Worm (Caenorhabditis elegans) whole organism, young adult: ENCODE results near the gene F25B5.3.

Experiments used
- B0035.1 ChIP-seq: sonication (generic microtip); optimal IDR thresholded peaks from 2 replicates; lab custom pipeline; 2016; ENCODE audit warnings: missing genetic modification characterization, mild to moderate bottlenecking, missing compliant biosample characterization, missing genotype, missing genetic modification reagents
- B0336.3 ChIP-seq: fragments of 200-800 bp; sonication (Bioruptor generic); IDR thresholded peaks from 2 replicates; pipeline ENCODE4 v1.3.6; 2022; ENCODE audit warnings: missing genetic modification characterization, missing compliant biosample characterization
- D2030.7 ChIP-seq: fragments of 200-800 bp; sonication (Bioruptor generic); IDR thresholded peaks from 2 replicates; pipeline ENCODE4 v1.3.6; 2022; ENCODE audit warnings: missing genetic modification reagents, missing genetic modification characterization, missing compliant biosample characterization
- F39B2.1 ChIP-seq: fragments of 200-800 bp; sonication (Bioruptor generic); IDR thresholded peaks from 2 replicates; pipeline ENCODE4 v1.3.6; 2022; ENCODE audit warnings: missing genetic modification reagents, missing genetic modification characterization, missing compliant biosample characterization
- F52B5.7 ChIP-seq: sonication (generic microtip); optimal IDR thresholded peaks from 2 replicates; lab custom pipeline; 2016; ENCODE audit warnings: mild to moderate bottlenecking, missing genetic modification characterization, missing compliant biosample characterization
- K12H6.12 ChIP-seq: fragments of 200-800 bp; sonication (Bioruptor generic); optimal IDR thresholded peaks from 2 replicates; lab custom pipeline; 2018; ENCODE audit warnings: mild to moderate bottlenecking, missing genetic modification characterization, missing compliant biosample characterization
- T07F8.4 ChIP-seq: sonication (generic microtip); optimal IDR thresholded peaks from 2 replicates; lab custom pipeline; 2016; ENCODE audit warnings: mild to moderate bottlenecking, missing genetic modification characterization, moderate library complexity, missing compliant biosample characterization
- Y53G8AR.9 ChIP-seq: fragments of 200-800 bp; sonication (Bioruptor generic); conservative IDR thresholded peaks from 2 replicates; pipeline ENCODE4 v1.3.6; 2022; ENCODE audit warnings: missing genetic modification reagents, missing genetic modification characterization, missing compliant biosample characterization
- Y56A3A.18 ChIP-seq: fragments of 200-800 bp; sonication (Bioruptor generic); IDR thresholded peaks from 2 replicates; pipeline ENCODE4 v1.3.6; 2022; ENCODE audit warnings: missing genetic modification reagents, missing genetic modification characterization, missing compliant biosample characterization
- Y67H2A.10 ChIP-seq: fragments of 200-800 bp; sonication (Bioruptor generic); conservative IDR thresholded peaks from 2 replicates; pipeline ENCODE4 v1.3.6; 2022; ENCODE audit warnings: missing genetic modification reagents, missing genetic modification characterization, missing compliant biosample characterization
- ZK185.1 ChIP-seq: sonication (generic microtip); optimal IDR thresholded peaks from 2 replicates; lab custom pipeline; 2016; ENCODE audit warnings: mild to moderate bottlenecking, missing genetic modification characterization, missing compliant biosample characterization; ENCODE audit not compliant: poor library complexity, severe bottlenecking
- ama-1 ChIP-seq, 3 experiments: fragments of 150-350 bp in 1 of 3; sonication (generic microtip) in 2 of 3; optimal IDR thresholded peaks; 2 replicates each; lab custom pipeline; 2014 to 2018; ENCODE audit warnings: missing biosample characterization in 2 of 3, missing genetic modification characterization in 2 of 3, missing genetic modification reagents in 2 of 3
- aptf-2 ChIP-seq: fragments of 200-800 bp; sonication (Bioruptor generic); conservative IDR thresholded peaks from 2 replicates; pipeline ENCODE4 v1.3.6; 2022; ENCODE audit warnings: missing genetic modification reagents, missing genetic modification characterization, missing compliant biosample characterization
- atf-7 ChIP-seq: sonication (generic microtip); optimal IDR thresholded peaks from 2 replicates; lab custom pipeline; 2017; ENCODE audit warnings: mild to moderate bottlenecking, missing genetic modification characterization, missing compliant biosample characterization
- athp-1 ChIP-seq: sonication (generic microtip); optimal IDR thresholded peaks from 2 replicates; lab custom pipeline; 2017; ENCODE audit warnings: mild to moderate bottlenecking, missing genetic modification characterization, missing compliant biosample characterization
- attf-3 ChIP-seq: fragments of 200-800 bp; sonication (Bioruptor generic); conservative IDR thresholded peaks from 2 replicates; pipeline ENCODE4 v1.3.6; 2022; ENCODE audit warnings: missing genetic modification reagents, missing genetic modification characterization, missing compliant biosample characterization
- cebp-2 ChIP-seq: fragments of 200-800 bp; sonication (Bioruptor generic); IDR thresholded peaks from 2 replicates; pipeline ENCODE4 v1.3.6; 2022; ENCODE audit warnings: missing genetic modification characterization, missing compliant biosample characterization
- ceh-27 ChIP-seq: fragments of 200-800 bp; sonication (Bioruptor generic); optimal IDR thresholded peaks from 2 replicates; lab custom pipeline; 2018; ENCODE audit warnings: mild to moderate bottlenecking, missing genetic modification characterization, moderate library complexity, missing compliant biosample characterization
- ceh-40 ChIP-seq: fragments of 200-800 bp; sonication (Bioruptor generic); IDR thresholded peaks from 2 replicates; pipeline ENCODE4 v1.3.6; 2022; ENCODE audit warnings: missing genetic modification characterization, missing compliant biosample characterization
- dox-1 ChIP-seq: fragments of 200-800 bp; sonication (Bioruptor generic); IDR thresholded peaks from 2 replicates; pipeline ENCODE4 v1.3.6; 2022; ENCODE audit warnings: missing genetic modification reagents, missing genetic modification characterization, missing compliant biosample characterization
- dpl-1 ChIP-seq: fragments of 150-350 bp; optimal IDR thresholded peaks from 2 replicates; lab custom pipeline; 2014; ENCODE audit warnings: missing biosample characterization, missing genetic modification reagents, missing genetic modification characterization
- egrh-3 ChIP-seq: fragments of 200-800 bp; sonication (Bioruptor generic); IDR thresholded peaks from 2 replicates; pipeline ENCODE4 v1.3.6; 2022; ENCODE audit warnings: missing genetic modification reagents, missing genetic modification characterization, missing compliant biosample characterization
- gei-17 ChIP-seq: fragments of 200-800 bp; sonication (Bioruptor generic); optimal IDR thresholded peaks from 2 replicates; lab custom pipeline; 2018; ENCODE audit warnings: mild to moderate bottlenecking, missing genetic modification characterization, missing compliant biosample characterization
- him-1 ChIP-seq: sonication (generic microtip); optimal IDR thresholded peaks from 2 replicates; lab custom pipeline; 2016; ENCODE audit warnings: missing genotype, missing genetic modification reagents, missing genetic modification characterization, missing compliant biosample characterization
- hlh-26 ChIP-seq: fragments of 200-800 bp; sonication (Bioruptor generic); conservative IDR thresholded peaks from 2 replicates; pipeline ENCODE4 v1.3.6; 2022; ENCODE audit warnings: missing genetic modification reagents, missing genetic modification characterization, missing compliant biosample characterization
- lin-26 ChIP-seq: fragments of 200-800 bp; sonication (Bioruptor generic); IDR thresholded peaks from 2 replicates; pipeline ENCODE4 v1.3.6; 2022; ENCODE audit warnings: missing genetic modification reagents, missing genetic modification characterization, missing compliant biosample characterization
- lir-1 ChIP-seq: fragments of 200-800 bp; sonication (Bioruptor generic); conservative IDR thresholded peaks from 2 replicates; pipeline ENCODE4 v1.3.6; 2022; ENCODE audit warnings: missing genetic modification reagents, missing genetic modification characterization, missing compliant biosample characterization
- lsy-27 ChIP-seq: sonication (generic microtip); optimal IDR thresholded peaks from 2 replicates; lab custom pipeline; 2017; ENCODE audit warnings: missing genetic modification characterization, mild to moderate bottlenecking, missing compliant biosample characterization, antibody characterized with exemption, missing genotype, borderline replicate concordance; ENCODE audit not compliant: insufficient read depth
- madf-3 ChIP-seq: fragments of 200-800 bp; sonication (Bioruptor generic); IDR thresholded peaks from 2 replicates; pipeline ENCODE4 v1.3.6; 2022; ENCODE audit warnings: missing genetic modification reagents, missing genetic modification characterization, missing compliant biosample characterization
- madf-6 ChIP-seq: fragments of 200-800 bp; sonication (Bioruptor generic); IDR thresholded peaks from 2 replicates; pipeline ENCODE4 v1.3.6; 2022; ENCODE audit warnings: missing genetic modification reagents, missing genetic modification characterization, missing compliant biosample characterization
- mel-28 ChIP-seq: sonication (generic microtip); optimal IDR thresholded peaks from 2 replicates; lab custom pipeline; 2016; ENCODE audit warnings: borderline replicate concordance, mild to moderate bottlenecking, missing genetic modification characterization, missing compliant biosample characterization
- mes-4 ChIP-seq: sonication (generic microtip); optimal IDR thresholded peaks from 2 replicates; lab custom pipeline; 2016; ENCODE audit warnings: missing genotype, missing genetic modification characterization, missing compliant biosample characterization
- mxl-1 ChIP-seq: sonication (generic microtip); optimal IDR thresholded peaks from 2 replicates; lab custom pipeline; 2016; ENCODE audit warnings: missing genetic modification characterization, missing compliant biosample characterization
- nfya-1 ChIP-seq: sonication (generic microtip); optimal IDR thresholded peaks from 2 replicates; lab custom pipeline; 2017; ENCODE audit warnings: antibody characterized with exemption, missing compliant biosample characterization, missing genetic modification characterization, borderline replicate concordance; ENCODE audit not compliant: insufficient read depth
- nfyb-1 ChIP-seq: fragments of 200-800 bp; sonication (Bioruptor generic); IDR thresholded peaks from 2 replicates; pipeline ENCODE4 v1.3.6; 2022; ENCODE audit warnings: missing genetic modification reagents, missing genetic modification characterization, missing compliant biosample characterization
- nhr-120 ChIP-seq: fragments of 200-800 bp; sonication (Bioruptor generic); IDR thresholded peaks from 2 replicates; pipeline ENCODE4 v1.3.6; 2022; ENCODE audit warnings: missing genetic modification characterization, missing compliant biosample characterization
- nhr-80 ChIP-seq: sonication (generic microtip); optimal IDR thresholded peaks from 2 replicates; lab custom pipeline; 2016; ENCODE audit warnings: missing genetic modification characterization, missing compliant biosample characterization
- nhr-90 ChIP-seq: sonication (generic microtip); optimal IDR thresholded peaks from 2 replicates; lab custom pipeline; 2016; ENCODE audit warnings: missing genotype, mild to moderate bottlenecking, missing genetic modification characterization, missing compliant biosample characterization
- pbrm-1 ChIP-seq: fragments of 200-800 bp; sonication (Bioruptor generic); IDR thresholded peaks from 2 replicates; pipeline ENCODE4 v1.3.6; 2022; ENCODE audit warnings: missing genetic modification reagents, missing genetic modification characterization, missing compliant biosample characterization
- pha-4 ChIP-seq: fragments of 150-350 bp; sonication (generic microtip); optimal IDR thresholded peaks from 2 replicates; lab custom pipeline; 2014; ENCODE audit warnings: missing biosample characterization, missing genetic modification reagents, missing genetic modification characterization
- rcor-1 ChIP-seq: fragments of 200-800 bp; sonication (Bioruptor generic); IDR thresholded peaks from 2 replicates; pipeline ENCODE4 v1.3.6; 2022; ENCODE audit warnings: missing genetic modification reagents, missing genetic modification characterization, missing compliant biosample characterization
- rpc-1 ChIP-seq, 2 experiments: fragments of 150-350 bp in 1 of 2; sonication (generic microtip) in 1 of 2; optimal IDR thresholded peaks; 2 replicates each; lab custom pipeline; 2014 to 2018; ENCODE audit warnings: missing biosample characterization in 1 of 2, missing genetic modification characterization in 1 of 2, missing genetic modification reagents in 1 of 2, missing genotype in 1 of 2
- snpc-3.4 ChIP-seq: sonication (generic microtip); optimal IDR thresholded peaks from 2 replicates; lab custom pipeline; 2017; ENCODE audit warnings: missing genetic modification characterization, mild to moderate bottlenecking, missing compliant biosample characterization, antibody characterized with exemption, moderate library complexity, missing genotype, missing genetic modification reagents
- unc-130 ChIP-seq: sonication (generic microtip); optimal IDR thresholded peaks from 2 replicates; lab custom pipeline; 2016; ENCODE audit warnings: missing genetic modification reagents, missing genetic modification characterization, missing compliant biosample characterization
- xnd-1 ChIP-seq: sonication (generic microtip); optimal IDR thresholded peaks from 2 replicates; lab custom pipeline; 2016; ENCODE audit warnings: missing genotype, missing genetic modification reagents, missing genetic modification characterization, missing compliant biosample characterization
- ztf-22 ChIP-seq: fragments of 200-800 bp; sonication (Bioruptor generic); optimal IDR thresholded peaks from 2 replicates; lab custom pipeline; 2018; ENCODE audit warnings: mild to moderate bottlenecking, missing genetic modification characterization, moderate library complexity, missing compliant biosample characterization
- ztf-28 ChIP-seq: fragments of 200-800 bp; sonication (Bioruptor generic); IDR thresholded peaks from 2 replicates; pipeline ENCODE4 v1.3.6; 2022; ENCODE audit warnings: missing genetic modification reagents, missing genetic modification characterization, missing compliant biosample characterization
- ztf-6 ChIP-seq: fragments of 200-800 bp; sonication (Bioruptor generic); IDR thresholded peaks from 2 replicates; pipeline ENCODE4 v1.3.6; 2022; ENCODE audit warnings: missing genetic modification reagents, missing genetic modification characterization, missing compliant biosample characterization

F25B5.3 gene

DNA sequence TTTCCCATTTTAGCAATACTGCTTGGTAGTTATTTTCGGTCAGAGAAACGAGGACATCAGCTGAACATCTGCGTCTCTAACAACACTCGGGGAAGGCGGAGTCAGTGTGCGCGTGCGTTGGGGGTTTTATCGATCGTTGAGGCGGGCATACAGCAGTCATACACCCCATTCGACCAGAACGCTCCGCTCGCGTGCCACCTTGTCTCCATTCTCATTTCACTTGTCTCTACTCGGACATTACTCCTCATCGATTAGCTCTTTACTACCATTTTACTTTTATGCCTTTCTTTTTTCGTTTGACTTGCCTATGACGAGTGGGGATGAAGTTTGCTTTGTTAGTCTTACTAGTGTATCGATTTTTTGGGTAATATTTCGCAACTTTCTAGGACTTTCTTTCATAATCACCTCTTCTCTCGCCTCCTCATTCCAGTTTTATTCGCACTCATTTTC lies 8.1 kb upstream of the F25B5.3 start (continued):
- TF ChIP-seq T07F8.4 (tag; lab: Kevin White, UChicago) = peak; percentile 13
- peak; percentile 22; the same call in 1 of the 2 replicates for TF ChIP-seq ceh-40 (GFP tag; lab: Robert Waterston, UW)
- no peak for TF ChIP-seq xnd-1 (tag; lab: Kevin White, UChicago)
- TF ChIP-seq cebp-2 (GFP tag; lab: Robert Waterston, UW) = peak; percentile 22; the same call in 1 of the 2 replicates
- TF ChIP-seq pbrm-1 = peak; percentile 71
- peak; percentile 50; the same call in 1 of the 2 replicates for TF ChIP-seq nfyb-1 (GFP tag; lab: Robert Waterston, UW)
- no peak for TF ChIP-seq Y56A3A.18 (GFP tag; lab: Robert Waterston, UW)
- no peak for TF ChIP-seq mes-4 (tag; lab: Kevin White, UChicago)
- no peak for TF ChIP-seq lsy-27
- no peak for TF ChIP-seq D2030.7
- peak; percentile 30 for TF ChIP-seq F52B5.7 (tag; lab: Kevin White, UChicago)
- peak; percentile 70; the same call in 1 of the 2 replicates for TF ChIP-seq dox-1
- no peak for TF ChIP-seq attf-3
- no peak for TF ChIP-seq nhr-120
- TF ChIP-seq K12H6.12 (tag; lab: Kevin White, UChicago) = peak; percentile 41
- TF ChIP-seq madf-6 (GFP tag; lab: Robert Waterston, UW) = peak; percentile 6; the same call in 1 of the 2 replicates
- TF ChIP-seq egrh-3 (GFP tag; lab: Robert Waterston, UW) = no peak; the same call in 1 of the 2 replicates
- TF ChIP-seq ztf-6 (GFP tag; lab: Robert Waterston, UW) = no peak
- peak; percentile 37; the same call in 1 of the 2 replicates for TF ChIP-seq B0336.3 (GFP tag; lab: Robert Waterston, UW)
- no peak for TF ChIP-seq lir-1 (GFP tag; lab: Robert Waterston, UW)
- no peak for TF ChIP-seq hlh-26 (GFP tag; lab: Robert Waterston, UW)
- peak; percentile 80 for TF ChIP-seq Y53G8AR.9 (GFP tag; lab: Robert Waterston, UW)
- TF ChIP-seq B0035.1 = no peak
- TF ChIP-seq ZK185.1 (tag; lab: Kevin White, UChicago) = no peak
- no peak for TF ChIP-seq ztf-28 (GFP tag; lab: Robert Waterston, UW)
- no peak for TF ChIP-seq unc-130
- no peak for TF ChIP-seq snpc-3.4 (tag; lab: Kevin White, UChicago)
- TF ChIP-seq lin-26 (GFP tag; lab: Robert Waterston, UW) = 0 out of 2 replicates have a peak, but pooled peaks have one; percentile 60
- TF ChIP-seq ceh-27 (GFP tag; lab: Kevin White, UChicago) = peak; percentile 72
- TF ChIP-seq Y67H2A.10 = no peak
- peak; percentile 24 for TF ChIP-seq madf-3
- peak; percentile 67 for TF ChIP-seq atf-7 (tag; lab: Kevin White, UChicago)
- TF ChIP-seq nhr-80 = peak; percentile 58
- TF ChIP-seq nfya-1 (tag; lab: Kevin White, UChicago) = no peak
- no peak for TF ChIP-seq mel-28 (tag; lab: Kevin White, UChicago)
- no peak for TF ChIP-seq him-1 (tag; lab: Kevin White, UChicago)
- TF ChIP-seq gei-17 (GFP tag; lab: Kevin White, UChicago) = no peak
- TF ChIP-seq rcor-1 (GFP tag; lab: Robert Waterston, UW) = peak; percentile 58; the same call in 1 of the 2 replicates
- TF ChIP-seq dpl-1 = no peak
- TF ChIP-seq nhr-90 (tag; lab: Kevin White, UChicago) = peak; percentile 72
- no peak for TF ChIP-seq aptf-2 (GFP tag; lab: Robert Waterston, UW)
- TF ChIP-seq pha-4 (tag; lab: Kevin White, UChicago) = no peak
- no peak for TF ChIP-seq ztf-22
- TF ChIP-seq mxl-1 (tag; lab: Kevin White, UChicago) = no peak
- peak; percentile 80 for TF ChIP-seq ama-1 (optimal IDR thresholded peaks at IDR 0.05; lab: Kevin White, UChicago)
- TF ChIP-seq ama-1 (GFP tag; optimal IDR thresholded peaks at IDR 0.05; lab: Kevin White, UChicago) = peak; percentile 12 to 50
- no peak for TF ChIP-seq athp-1 (tag; lab: Kevin White, UChicago)
- TF ChIP-seq F39B2.1 (GFP tag; lab: Robert Waterston, UW) = no peak
- TF ChIP-seq rpc-1 (optimal IDR thresholded peaks at IDR 0.05; lab: Kevin White, UChicago) = no peak
- TF ChIP-seq rpc-1 (tag; optimal IDR thresholded peaks at IDR 0.05; lab: Kevin White, UChicago) = no peak
